Fruit fly (Drosophila melanogaster): ENCODE measurements around the gene Kdm5.

DNA sequence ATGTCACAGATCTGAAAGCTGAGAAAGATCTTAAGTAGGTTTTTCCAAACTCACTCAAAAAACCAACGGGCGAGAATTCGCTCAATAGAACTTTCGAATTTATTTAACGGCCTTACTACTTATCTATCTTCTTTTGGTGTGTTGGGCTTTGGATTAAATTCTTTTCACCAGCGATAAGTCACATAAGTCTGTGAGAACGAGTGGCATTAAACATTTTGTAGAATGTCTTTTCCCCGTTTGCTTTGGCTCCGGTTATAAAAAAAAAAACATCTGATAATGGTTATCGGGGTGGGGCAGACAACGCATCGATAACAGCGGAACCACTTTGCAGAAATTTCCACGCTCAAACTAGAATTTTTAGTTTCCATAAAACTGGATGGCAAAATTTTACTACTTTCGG, 23.7 kb downstream of the Kdm5 start:
- TF ChIP-seq GATAd (GFP tag; optimal IDR thresholded peaks at IDR 0.05) (no peak), Dif (GFP tag; optimal IDR thresholded peaks at IDR 0.05; ENCODE audit: partially characterized antibody) (no peak), ey (GFP tag; optimal IDR thresholded peaks at IDR 0.05) (no peak), dl (GFP tag; optimal IDR thresholded peaks at IDR 0.05; ENCODE audit: insufficient read depth in 1 of 2, partially characterized antibody in 2 of 2) (no peak), psq (GFP tag; optimal IDR thresholded peaks at IDR 0.05) (peak; percentile 4), brk (GFP tag; optimal IDR thresholded peaks at IDR 0.05) (no peak), fru (GFP tag; optimal IDR thresholded peaks at IDR 0.05) (no peak), pan (optimal IDR thresholded peaks at IDR 0.05) (no peak), usp (GFP tag; optimal IDR thresholded peaks at IDR 0.05) (no peak), h (GFP tag; optimal IDR thresholded peaks at IDR 0.05) (no peak), jim (GFP tag; optimal IDR thresholded peaks at IDR 0.05) (no peak), sv (GFP tag; optimal IDR thresholded peaks at IDR 0.05) (no peak), foxo (GFP tag; optimal IDR thresholded peaks at IDR 0.05) (no peak)
